Worm (Caenorhabditis elegans): ENCODE results near the gene ddx-35.

The ddx-35 gene

DNA sequence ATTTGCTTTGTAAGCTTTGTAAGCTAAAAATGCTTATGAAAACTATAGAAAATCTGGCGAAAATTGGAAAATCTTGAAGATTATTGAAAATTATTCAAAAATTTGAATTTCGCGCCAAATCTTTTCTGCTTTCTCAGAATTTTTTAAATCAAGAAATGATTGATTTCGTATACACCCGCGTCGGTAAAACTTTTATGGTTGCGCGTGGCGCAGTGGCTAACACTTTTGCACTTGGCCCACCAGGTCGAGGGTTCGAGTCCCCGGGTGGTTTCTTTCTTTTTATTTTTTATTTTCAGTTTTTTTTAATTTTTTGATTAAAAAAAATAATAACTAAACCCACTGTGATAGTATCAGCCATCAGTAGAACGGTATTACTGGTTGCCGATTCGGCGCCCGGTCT lies 44.7 kb upstream of the ddx-35 start (continued):
- TF ChIP-seq ztf-25 (GFP tag; IDR thresholded peaks at IDR 0.05) (0 out of 2 replicates have a peak, but pooled peaks have one; percentile 66), ekl-4 (GFP tag; IDR thresholded peaks at IDR 0.05) (no peak), C17E4.6 (GFP tag; IDR thresholded peaks at IDR 0.05) (no peak), pbrm-1 (GFP tag; IDR thresholded peaks at IDR 0.05) (peak; percentile 65; the same call in 1 of the 2 replicates), attf-3 (GFP tag; conservative IDR thresholded peaks at IDR 0.05) (no peak), nfyb-1 (GFP tag; IDR thresholded peaks at IDR 0.05) (no peak), nhr-179 (tag; optimal IDR thresholded peaks at IDR 0.05) (no peak), sdz-38 (tag; optimal IDR thresholded peaks at IDR 0.05) (no peak), ceh-58 (GFP tag; IDR thresholded peaks at IDR 0.05) (no peak), sptf-2 (GFP tag; optimal IDR thresholded peaks at IDR 0.05) (no peak), ztf-26 (tag; optimal IDR thresholded peaks at IDR 0.05) (no peak), rec-8 (tag; optimal IDR thresholded peaks at IDR 0.05) (peak in 1 of 2 experiments; percentile 31), nhr-80 (tag; optimal IDR thresholded peaks at IDR 0.05) (no peak), ets-4 (GFP tag; optimal IDR thresholded peaks at IDR 0.05) (no peak), mcd-1 (GFP tag; IDR thresholded peaks at IDR 0.05) (0 out of 2 replicates have a peak, but pooled peaks have one; percentile 5), dpl-1 (GFP tag; optimal IDR thresholded peaks at IDR 0.05) (no peak), somi-1 (GFP tag; optimal IDR thresholded peaks at IDR 0.05) (no peak), zim-3 (tag; optimal IDR thresholded peaks at IDR 0.05) (no peak), hrde-1 (tag; optimal IDR thresholded peaks at IDR 0.05; ENCODE audit: borderline replicate concordance) (no peak), snpc-1.3 (tag; optimal IDR thresholded peaks at IDR 0.05; ENCODE audit: insufficient read depth) (peak; percentile 59), madf-6 (GFP tag; IDR thresholded peaks at IDR 0.05) (no peak), ama-1 (optimal IDR thresholded peaks at IDR 0.05) (no peak), ama-1 (GFP tag; optimal IDR thresholded peaks at IDR 0.05) (peak; percentile 28 to 42), hmg-20 (GFP tag; IDR thresholded peaks at IDR 0.05) (no peak), attf-6 (GFP tag; IDR thresholded peaks at IDR 0.05) (no peak), Y53F4B.3 (GFP tag; IDR thresholded peaks at IDR 0.05) (no peak), egrh-3 (GFP tag; IDR thresholded peaks at IDR 0.05) (no peak), K12H6.12 (tag; optimal IDR thresholded peaks at IDR 0.05) (no peak), B0019.2 (GFP tag; conservative IDR thresholded peaks at IDR 0.05) (no peak), nhr-90 (tag; optimal IDR thresholded peaks at IDR 0.05) (peak; percentile 60), F10E7.11 (tag; optimal IDR thresholded peaks at IDR 0.05) (no peak), T26A5.8 (tag; optimal IDR thresholded peaks at IDR 0.05) (no peak), hlh-12 (tag; optimal IDR thresholded peaks at IDR 0.05) (no peak), ceh-91 (GFP tag; IDR thresholded peaks at IDR 0.05) (no peak), F49E8.2 (tag; optimal IDR thresholded peaks at IDR 0.05; ENCODE audit: insufficient read depth) (no peak), ceh-100 (GFP tag; IDR thresholded peaks at IDR 0.05) (no peak), aptf-3 (GFP tag; IDR thresholded peaks at IDR 0.05) (no peak), ztf-18 (tag; optimal IDR thresholded peaks at IDR 0.05) (peak; percentile 34), mxl-1 (tag; optimal IDR thresholded peaks at IDR 0.05) (peak; percentile 51), bed-2 (GFP tag; IDR thresholded peaks at IDR 0.05) (no peak), D2030.7 (GFP tag; IDR thresholded peaks at IDR 0.05) (peak; percentile 61), F55B11.4 (tag; optimal IDR thresholded peaks at IDR 0.05; ENCODE audit: borderline replicate concordance, insufficient read depth) (no peak), ceh-27 (GFP tag; optimal IDR thresholded peaks at IDR 0.05) (no peak), T07F8.4 (tag; optimal IDR thresholded peaks at IDR 0.05) (peak; percentile 1), hmg-1.2 (GFP tag; IDR thresholded peaks at IDR 0.05) (peak; percentile 44; the same call in 1 of the 2 replicates), xnd-1 (tag; optimal IDR thresholded peaks at IDR 0.05) (no peak)
